Worm (Caenorhabditis elegans) whole organism, young adult: ENCODE results near the gene F22B7.9.

Experiments
- B0035.1 ChIP-seq: sonication (generic microtip); optimal IDR thresholded peaks from 2 replicates; lab custom pipeline; 2016; ENCODE audit warnings: missing genetic modification characterization, mild to moderate bottlenecking, missing compliant biosample characterization, missing genotype, missing genetic modification reagents
- B0261.1 ChIP-seq: sonication (generic microtip); optimal IDR thresholded peaks from 2 replicates; lab custom pipeline; 2016; ENCODE audit warnings: mild to moderate bottlenecking, missing genetic modification characterization, moderate library complexity, missing compliant biosample characterization
- B0336.3 ChIP-seq: fragments of 200-800 bp; sonication (Bioruptor generic); IDR thresholded peaks from 2 replicates; pipeline ENCODE4 v1.3.6; 2022; ENCODE audit warnings: missing genetic modification characterization, missing compliant biosample characterization
- C17E4.6 ChIP-seq: fragments of 200-800 bp; sonication (Bioruptor generic); IDR thresholded peaks from 2 replicates; pipeline ENCODE4 v1.3.6; 2022; ENCODE audit warnings: missing genetic modification reagents, missing genetic modification characterization, missing compliant biosample characterization
- D2030.7 ChIP-seq: fragments of 200-800 bp; sonication (Bioruptor generic); IDR thresholded peaks from 2 replicates; pipeline ENCODE4 v1.3.6; 2022; ENCODE audit warnings: missing genetic modification reagents, missing genetic modification characterization, missing compliant biosample characterization
- F10E7.11 ChIP-seq: sonication (generic microtip); optimal IDR thresholded peaks from 2 replicates; lab custom pipeline; 2017; ENCODE audit warnings: mild to moderate bottlenecking, missing genetic modification characterization, moderate library complexity, missing compliant biosample characterization
- F37B4.10 ChIP-seq: fragments of 200-800 bp; sonication (Bioruptor generic); IDR thresholded peaks from 2 replicates; pipeline ENCODE4 v1.3.6; 2022; ENCODE audit warnings: missing genetic modification characterization, missing compliant biosample characterization
- F39B2.1 ChIP-seq: fragments of 200-800 bp; sonication (Bioruptor generic); IDR thresholded peaks from 2 replicates; pipeline ENCODE4 v1.3.6; 2022; ENCODE audit warnings: missing genetic modification reagents, missing genetic modification characterization, missing compliant biosample characterization
- F52B5.7 ChIP-seq: sonication (generic microtip); optimal IDR thresholded peaks from 2 replicates; lab custom pipeline; 2016; ENCODE audit warnings: mild to moderate bottlenecking, missing genetic modification characterization, missing compliant biosample characterization
- F57A8.1 ChIP-seq: fragments of 200-800 bp; sonication (Bioruptor generic); optimal IDR thresholded peaks from 2 replicates; lab custom pipeline; 2018; ENCODE audit warnings: mild to moderate bottlenecking, missing genetic modification characterization, moderate library complexity, missing compliant biosample characterization
- K11D2.4 ChIP-seq: fragments of 200-800 bp; sonication (Bioruptor generic); IDR thresholded peaks from 2 replicates; pipeline ENCODE4 v1.3.6; 2022; ENCODE audit warnings: missing genetic modification reagents, missing genetic modification characterization, missing compliant biosample characterization
- T26A5.8 ChIP-seq: sonication (generic microtip); optimal IDR thresholded peaks from 2 replicates; lab custom pipeline; 2016; ENCODE audit warnings: missing genetic modification characterization, missing compliant biosample characterization
- akir-1 ChIP-seq: fragments of 200-800 bp; sonication (Bioruptor generic); optimal IDR thresholded peaks from 2 replicates; lab custom pipeline; 2018; ENCODE audit warnings: mild to moderate bottlenecking, missing genetic modification characterization, moderate library complexity, missing compliant biosample characterization
- atf-7 ChIP-seq: sonication (generic microtip); optimal IDR thresholded peaks from 2 replicates; lab custom pipeline; 2017; ENCODE audit warnings: mild to moderate bottlenecking, missing genetic modification characterization, missing compliant biosample characterization
- athp-1 ChIP-seq: sonication (generic microtip); optimal IDR thresholded peaks from 2 replicates; lab custom pipeline; 2017; ENCODE audit warnings: mild to moderate bottlenecking, missing genetic modification characterization, missing compliant biosample characterization
- attf-3 ChIP-seq: fragments of 200-800 bp; sonication (Bioruptor generic); conservative IDR thresholded peaks from 2 replicates; pipeline ENCODE4 v1.3.6; 2022; ENCODE audit warnings: missing genetic modification reagents, missing genetic modification characterization, missing compliant biosample characterization
- attf-5 ChIP-seq: fragments of 200-800 bp; sonication (Bioruptor generic); optimal IDR thresholded peaks from 2 replicates; lab custom pipeline; 2018; ENCODE audit warnings: mild to moderate bottlenecking, missing genetic modification characterization, missing compliant biosample characterization
- cebp-2 ChIP-seq: fragments of 200-800 bp; sonication (Bioruptor generic); IDR thresholded peaks from 2 replicates; pipeline ENCODE4 v1.3.6; 2022; ENCODE audit warnings: missing genetic modification characterization, missing compliant biosample characterization
- ceh-100 ChIP-seq: fragments of 200-800 bp; sonication (Bioruptor generic); IDR thresholded peaks from 2 replicates; pipeline ENCODE4 v1.3.6; 2022; ENCODE audit warnings: missing genetic modification reagents, missing genetic modification characterization, missing compliant biosample characterization
- chd-7 ChIP-seq: sonication (generic microtip); optimal IDR thresholded peaks from 2 replicates; lab custom pipeline; 2016; ENCODE audit warnings: mild to moderate bottlenecking, missing genetic modification characterization, moderate library complexity, missing compliant biosample characterization
- dpff-1 ChIP-seq: sonication (generic microtip); optimal IDR thresholded peaks from 2 replicates; lab custom pipeline; 2017; ENCODE audit warnings: mild to moderate bottlenecking, missing genetic modification characterization, missing compliant biosample characterization
- dpl-1 ChIP-seq: fragments of 150-350 bp; optimal IDR thresholded peaks from 2 replicates; lab custom pipeline; 2014; ENCODE audit warnings: missing biosample characterization, missing genetic modification reagents, missing genetic modification characterization
- efl-1 ChIP-seq: fragments of 150-350 bp; optimal IDR thresholded peaks from 2 replicates; lab custom pipeline; 2014; ENCODE audit warnings: missing biosample characterization, missing genetic modification reagents, missing genetic modification characterization
- egl-18 ChIP-seq: fragments of 200-800 bp; sonication (Bioruptor generic); IDR thresholded peaks from 2 replicates; pipeline ENCODE4 v1.3.6; 2022; ENCODE audit warnings: missing genetic modification reagents, missing genetic modification characterization, missing compliant biosample characterization
- egl-44 ChIP-seq: fragments of 200-800 bp; sonication (Bioruptor generic); IDR thresholded peaks from 2 replicates; pipeline ENCODE4 v1.3.6; 2022; ENCODE audit warnings: missing genetic modification reagents, missing genetic modification characterization, missing compliant biosample characterization
- egrh-3 ChIP-seq: fragments of 200-800 bp; sonication (Bioruptor generic); IDR thresholded peaks from 2 replicates; pipeline ENCODE4 v1.3.6; 2022; ENCODE audit warnings: missing genetic modification reagents, missing genetic modification characterization, missing compliant biosample characterization
- ekl-4 ChIP-seq: fragments of 200-800 bp; sonication (Bioruptor generic); IDR thresholded peaks from 2 replicates; pipeline ENCODE4 v1.3.6; 2022; ENCODE audit warnings: missing genetic modification reagents, missing genetic modification characterization, missing compliant biosample characterization
- fkh-3 ChIP-seq: sonication (generic microtip); optimal IDR thresholded peaks from 2 replicates; lab custom pipeline; 2016; ENCODE audit warnings: mild to moderate bottlenecking, missing genetic modification characterization, missing compliant biosample characterization
- hlh-12 ChIP-seq: sonication (generic microtip); optimal IDR thresholded peaks from 2 replicates; lab custom pipeline; 2016; ENCODE audit warnings: missing genetic modification characterization, missing compliant biosample characterization
- hlh-26 ChIP-seq: fragments of 200-800 bp; sonication (Bioruptor generic); conservative IDR thresholded peaks from 2 replicates; pipeline ENCODE4 v1.3.6; 2022; ENCODE audit warnings: missing genetic modification reagents, missing genetic modification characterization, missing compliant biosample characterization
- let-526 ChIP-seq: fragments of 200-800 bp; sonication (Bioruptor generic); IDR thresholded peaks from 2 replicates; pipeline ENCODE4 v1.3.6; 2022; ENCODE audit warnings: missing genetic modification reagents, missing genetic modification characterization, missing compliant biosample characterization
- let-607 ChIP-seq, 2 experiments: fragments of 200-800 bp in 1 of 2; sonication (Bioruptor generic) in 1 of 2; sonication (generic microtip) in 1 of 2; optimal IDR thresholded peaks; 2 replicates each; lab custom pipeline; 2016 to 2018; ENCODE audit warnings: mild to moderate bottlenecking in 2 of 2, missing compliant biosample characterization in 2 of 2, missing genetic modification characterization in 2 of 2, moderate library complexity in 2 of 2, missing genotype in 1 of 2
- lin-54 ChIP-seq: fragments of 200-800 bp; sonication (Bioruptor generic); optimal IDR thresholded peaks from 2 replicates; lab custom pipeline; 2018; ENCODE audit warnings: mild to moderate bottlenecking, missing genetic modification characterization, missing compliant biosample characterization
- lir-1 ChIP-seq: fragments of 200-800 bp; sonication (Bioruptor generic); conservative IDR thresholded peaks from 2 replicates; pipeline ENCODE4 v1.3.6; 2022; ENCODE audit warnings: missing genetic modification reagents, missing genetic modification characterization, missing compliant biosample characterization
- madf-8 ChIP-seq: fragments of 200-800 bp; sonication (Bioruptor generic); conservative IDR thresholded peaks from 2 replicates; pipeline ENCODE4 v1.3.6; 2022; ENCODE audit warnings: missing genetic modification reagents, missing genetic modification characterization, missing compliant biosample characterization
- mxl-1 ChIP-seq: sonication (generic microtip); optimal IDR thresholded peaks from 2 replicates; lab custom pipeline; 2016; ENCODE audit warnings: missing genetic modification characterization, missing compliant biosample characterization
- nhr-120 ChIP-seq: fragments of 200-800 bp; sonication (Bioruptor generic); IDR thresholded peaks from 2 replicates; pipeline ENCODE4 v1.3.6; 2022; ENCODE audit warnings: missing genetic modification characterization, missing compliant biosample characterization
- nhr-27 ChIP-seq: fragments of 200-800 bp; sonication (Bioruptor generic); optimal IDR thresholded peaks from 2 replicates; lab custom pipeline; 2018; ENCODE audit warnings: mild to moderate bottlenecking, missing genetic modification characterization, moderate library complexity, missing compliant biosample characterization
- nhr-80 ChIP-seq: sonication (generic microtip); optimal IDR thresholded peaks from 2 replicates; lab custom pipeline; 2016; ENCODE audit warnings: missing genetic modification characterization, missing compliant biosample characterization
- nhr-90 ChIP-seq: sonication (generic microtip); optimal IDR thresholded peaks from 2 replicates; lab custom pipeline; 2016; ENCODE audit warnings: missing genotype, mild to moderate bottlenecking, missing genetic modification characterization, missing compliant biosample characterization
- rec-8 ChIP-seq, 2 experiments: sonication (generic microtip); optimal IDR thresholded peaks; 2 replicates each; lab custom pipeline; 2016; ENCODE audit warnings: mild to moderate bottlenecking in 2 of 2, missing genetic modification characterization in 2 of 2, missing genetic modification reagents in 2 of 2, missing genotype in 2 of 2, missing biosample characterization in 1 of 2, missing compliant biosample characterization in 1 of 2, moderate library complexity in 1 of 2
- sea-2 ChIP-seq: fragments of 200-800 bp; sonication (Bioruptor generic); IDR thresholded peaks from 2 replicates; pipeline ENCODE4 v1.3.6; 2022; ENCODE audit warnings: missing genetic modification characterization, missing compliant biosample characterization
- snpc-3.4 ChIP-seq: sonication (generic microtip); optimal IDR thresholded peaks from 2 replicates; lab custom pipeline; 2017; ENCODE audit warnings: missing genetic modification characterization, mild to moderate bottlenecking, missing compliant biosample characterization, antibody characterized with exemption, moderate library complexity, missing genotype, missing genetic modification reagents
- somi-1 ChIP-seq: fragments of 200-800 bp; sonication (Bioruptor generic); optimal IDR thresholded peaks from 2 replicates; lab custom pipeline; 2018; ENCODE audit warnings: mild to moderate bottlenecking, missing genetic modification characterization, missing compliant biosample characterization
- sptf-2 ChIP-seq: fragments of 200-800 bp; sonication (Bioruptor generic); optimal IDR thresholded peaks from 2 replicates; lab custom pipeline; 2018; ENCODE audit warnings: mild to moderate bottlenecking, missing genetic modification characterization, missing compliant biosample characterization
- xnd-1 ChIP-seq: sonication (generic microtip); optimal IDR thresholded peaks from 2 replicates; lab custom pipeline; 2016; ENCODE audit warnings: missing genotype, missing genetic modification reagents, missing genetic modification characterization, missing compliant biosample characterization
- ztf-26 ChIP-seq: sonication (generic microtip); optimal IDR thresholded peaks from 2 replicates; lab custom pipeline; 2017; ENCODE audit warnings: missing genetic modification characterization, missing compliant biosample characterization
- ztf-6 ChIP-seq: fragments of 200-800 bp; sonication (Bioruptor generic); IDR thresholded peaks from 2 replicates; pipeline ENCODE4 v1.3.6; 2022; ENCODE audit warnings: missing genetic modification reagents, missing genetic modification characterization, missing compliant biosample characterization

Gene F22B7.9

DNA sequence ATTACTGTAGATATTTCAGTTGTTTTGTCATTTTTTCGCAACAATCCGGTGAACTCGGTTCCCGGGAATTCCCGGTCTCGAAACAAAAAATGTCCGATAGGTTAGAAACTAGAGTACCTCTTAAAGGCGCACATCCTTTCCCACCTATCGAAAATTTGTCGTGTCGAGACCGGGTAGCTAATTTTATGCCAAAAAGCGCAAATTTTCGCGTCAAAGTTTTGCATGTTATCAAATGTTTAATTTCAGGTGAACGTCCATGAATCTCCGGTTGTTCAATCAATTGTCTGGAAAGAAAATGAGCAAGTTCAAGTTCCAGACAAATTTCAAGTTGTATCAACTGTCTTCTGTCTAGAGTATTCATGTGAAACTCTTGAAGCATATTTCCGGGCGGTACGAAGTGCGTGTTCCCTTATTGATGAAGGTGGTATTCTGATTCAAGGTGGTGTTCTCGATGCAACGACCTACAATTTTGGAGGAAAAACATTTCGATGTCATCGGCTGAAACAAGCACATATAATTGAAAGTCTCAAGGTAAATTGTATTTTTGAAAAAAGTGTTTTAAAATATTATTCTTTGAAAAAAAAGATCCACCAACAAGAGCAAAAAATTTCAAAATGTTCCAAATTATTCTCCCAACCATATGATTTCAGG is 32.0 kb upstream of the F22B7.9 start:
- TF ChIP-seq ekl-4 (peak; percentile 76; the same call in 1 of the 2 replicates), let-526 (GFP tag; lab: Robert Waterston, UW) (0 out of 2 replicates have a peak, but pooled peaks have one; percentile 24), dpl-1 (no peak), somi-1 (GFP tag; lab: Kevin White, UChicago) (no peak), F57A8.1 (no peak), atf-7 (peak; percentile 70), attf-3 (GFP tag; lab: Robert Waterston, UW) (no peak), D2030.7 (no peak), rec-8 (tag; optimal IDR thresholded peaks at IDR 0.05; lab: Kevin White, UChicago) (no peak), egrh-3 (GFP tag; lab: Robert Waterston, UW) (no peak), hlh-12 (tag; lab: Kevin White, UChicago) (no peak), fkh-3 (tag; lab: Kevin White, UChicago) (peak; percentile 40), athp-1 (tag; lab: Kevin White, UChicago) (peak; percentile 34), cebp-2 (GFP tag; lab: Robert Waterston, UW) (0 out of 2 replicates have a peak, but pooled peaks have one; percentile 7), B0336.3 (GFP tag; lab: Robert Waterston, UW) (peak; percentile 77), akir-1 (GFP tag; lab: Kevin White, UChicago) (no peak), C17E4.6 (GFP tag; lab: Robert Waterston, UW) (no peak), madf-8 (no peak), efl-1 (GFP tag; lab: Kevin White, UChicago) (no peak), K11D2.4 (GFP tag; lab: Robert Waterston, UW) (peak; percentile 40; the same call in 1 of the 2 replicates), F10E7.11 (tag; lab: Kevin White, UChicago) (peak; percentile 83), F37B4.10 (GFP tag; lab: Robert Waterston, UW) (0 out of 2 replicates have a peak, but pooled peaks have one; percentile 65), nhr-80 (tag; lab: Kevin White, UChicago) (no peak), hlh-26 (GFP tag; lab: Robert Waterston, UW) (no peak), nhr-27 (tag; lab: Kevin White, UChicago) (peak; percentile 56), sptf-2 (GFP tag; lab: Kevin White, UChicago) (no peak), ztf-26 (peak; percentile 55), chd-7 (tag; lab: Kevin White, UChicago) (peak; percentile 66), B0035.1 (peak; percentile 32), T26A5.8 (tag; lab: Kevin White, UChicago) (peak; percentile 29), xnd-1 (tag; lab: Kevin White, UChicago) (no peak), snpc-3.4 (tag; lab: Kevin White, UChicago) (no peak), B0261.1 (tag; lab: Kevin White, UChicago) (no peak), dpff-1 (peak; percentile 64), F52B5.7 (tag; lab: Kevin White, UChicago) (peak; percentile 18), mxl-1 (no peak), nhr-90 (tag; lab: Kevin White, UChicago) (no peak), ztf-6 (GFP tag; lab: Robert Waterston, UW) (no peak), attf-5 (GFP tag; lab: Kevin White, UChicago) (no peak), lin-54 (GFP tag; lab: Kevin White, UChicago) (peak; percentile 11), sea-2 (GFP tag; lab: Robert Waterston, UW) (no peak), lir-1 (GFP tag; lab: Robert Waterston, UW) (no peak), nhr-120 (GFP tag; lab: Robert Waterston, UW) (0 out of 2 replicates have a peak, but pooled peaks have one; percentile 16), F39B2.1 (GFP tag; lab: Robert Waterston, UW) (no peak), ceh-100 (GFP tag; lab: Robert Waterston, UW) (0 out of 2 replicates have a peak, but pooled peaks have one; percentile 23), egl-18 (GFP tag; lab: Robert Waterston, UW) (no peak), egl-44 (GFP tag; lab: Robert Waterston, UW) (peak; percentile 48; the same call in 1 of the 2 replicates), let-607 (tag; optimal IDR thresholded peaks at IDR 0.05; lab: Kevin White, UChicago) (peak in 1 of 2 experiments; percentile 3)
